Worm (Caenorhabditis elegans) whole organism, mixed stage, embryonic: ENCODE results near the gene D2045.5.
"Not testable (repeated sequence)": the region's sequence is repeated elsewhere in the genome, so short reads cannot be mapped to it uniquely, and the experiment has no call there.

ENCODE experiments used
- lin-13 ChIP-seq: fragments of 150-350 bp; optimal IDR thresholded peaks from 2 replicates; lab custom pipeline; 2014; ENCODE audit warnings: missing biosample characterization, missing genetic modification characterization
- lsy-2 ChIP-seq: fragments of 150-350 bp; optimal IDR thresholded peaks from 2 replicates; lab custom pipeline; 2014; ENCODE audit warnings: missing biosample characterization, missing genetic modification characterization
- mls-2 ChIP-seq: sonication (generic microtip); optimal IDR thresholded peaks from 2 replicates; lab custom pipeline; 2016; ENCODE audit warnings: mild to moderate bottlenecking, missing genetic modification characterization, moderate library complexity, missing compliant biosample characterization
- nhr-237 ChIP-seq: fragments of 150-350 bp; optimal IDR thresholded peaks from 2 replicates; lab custom pipeline; 2014; ENCODE audit warnings: missing biosample characterization, missing genetic modification characterization
- snpc-4 ChIP-seq: fragments of 150-350 bp; optimal IDR thresholded peaks from 2 replicates; lab custom pipeline; 2014; ENCODE audit warnings: missing biosample characterization, missing genetic modification characterization
- unc-62 ChIP-seq: fragments of 150-350 bp; optimal IDR thresholded peaks from 2 replicates; lab custom pipeline; 2014; ENCODE audit warnings: missing biosample characterization, missing genetic modification reagents, missing genetic modification characterization
- ztf-11 ChIP-seq: fragments of 150-350 bp; optimal IDR thresholded peaks from 2 replicates; lab custom pipeline; 2014; ENCODE audit warnings: missing biosample characterization, missing genetic modification characterization

DNA sequence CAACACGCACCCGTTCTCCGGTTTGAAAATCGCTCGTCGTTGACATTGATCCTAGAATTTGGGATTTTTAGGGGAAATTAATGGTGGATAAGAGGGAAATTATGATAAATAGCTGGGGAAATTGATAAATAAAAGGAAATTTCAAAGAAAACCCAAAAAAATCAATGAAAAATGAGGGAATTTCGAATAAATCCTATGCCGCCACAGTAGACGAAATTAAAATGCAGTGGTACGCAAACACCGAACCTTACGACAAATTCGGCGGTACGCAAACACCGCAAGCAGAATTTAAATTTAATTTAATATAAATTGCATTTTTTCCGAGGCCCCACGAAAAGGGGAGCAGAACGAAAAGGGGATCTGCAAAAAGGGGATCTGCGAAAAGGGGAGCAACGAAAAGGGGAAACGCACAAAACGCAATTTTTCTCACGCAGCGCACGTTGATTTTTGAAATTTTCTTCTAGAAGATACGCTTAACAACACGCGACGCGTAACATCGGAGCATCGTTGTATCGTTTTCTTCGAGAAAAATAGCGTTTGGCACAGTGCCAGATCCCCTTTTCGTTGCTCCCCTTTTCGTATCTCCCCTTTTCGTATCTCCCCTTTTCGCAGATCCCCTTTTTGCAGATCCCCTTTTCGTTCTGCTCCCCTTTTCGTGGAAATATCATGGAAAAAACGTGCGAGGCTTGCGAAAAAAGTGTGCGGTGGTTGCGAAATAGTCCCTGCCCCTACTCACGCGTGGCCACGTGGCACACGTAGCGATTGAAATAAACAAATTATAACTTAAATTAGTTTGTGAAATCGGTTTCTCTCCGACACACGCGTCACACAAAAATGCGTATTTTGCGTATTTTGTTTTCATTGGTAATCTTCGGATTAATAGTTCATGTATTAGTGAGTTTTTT lies 33.2 kb downstream of the D2045.5 start, which contains the start of the genes smrd-1 and enu-3.1:
- not testable (repeated sequence) for TF ChIP-seq nhr-237 (tag; lab: Kevin White, UChicago); ztf-11 (tag; lab: Kevin White, UChicago); unc-62 (GFP tag; lab: Kevin White, UChicago); snpc-4 (tag; lab: Kevin White, UChicago); mls-2 (tag; lab: Kevin White, UChicago); lin-13 (tag; lab: Kevin White, UChicago)
- peak; percentile 30 for TF ChIP-seq lsy-2
